Worm (Caenorhabditis elegans): Measurements from ENCODE around the gene Y45F3A.9.
A peak's percentile ranks its signal among the peaks of the same experiment; 100 is the strongest.

Y45F3A.9 gene

ce11 chrIII:10637933-10638332 lies 43.0 kb upstream of the Y45F3A.9 start:
- TF ChIP-seq hmg-1.2 (GFP tag; IDR thresholded peaks at IDR 0.05) (0 out of 2 replicates have a peak, but pooled peaks have one; percentile 24), ceh-91 (GFP tag; IDR thresholded peaks at IDR 0.05) (no peak), F33H1.4 (GFP tag; IDR thresholded peaks at IDR 0.05) (no peak), aptf-2 (GFP tag; conservative IDR thresholded peaks at IDR 0.05) (no peak), F55B11.4 (tag; optimal IDR thresholded peaks at IDR 0.05; ENCODE audit: borderline replicate concordance, insufficient read depth) (no peak)

ce11 chrIII:10636493-10637031 lies 41.6 kb upstream of the Y45F3A.9 start:
- no peak for TF ChIP-seq ccch-3 (GFP tag; optimal IDR thresholded peaks at IDR 0.05)
- no peak for TF ChIP-seq C17E4.6 (GFP tag; IDR thresholded peaks at IDR 0.05)
- no peak for TF ChIP-seq Y79H2A.3 (GFP tag; conservative IDR thresholded peaks at IDR 0.05)
- no peak for TF ChIP-seq ztf-25 (GFP tag; IDR thresholded peaks at IDR 0.05)
- no peak for TF ChIP-seq T26A5.8 (tag; optimal IDR thresholded peaks at IDR 0.05)
- TF ChIP-seq akir-1 (GFP tag; optimal IDR thresholded peaks at IDR 0.05) = no peak
- TF ChIP-seq nhr-90 (tag; optimal IDR thresholded peaks at IDR 0.05) = no peak

ce11 chrIII:10634576-10634975 lies 39.6 kb upstream of the Y45F3A.9 start:
- no peak for TF ChIP-seq Y95B8A.8 (GFP tag; IDR thresholded peaks at IDR 0.05)
- TF ChIP-seq zfh-2 (GFP tag; conservative IDR thresholded peaks at IDR 0.05) = no peak
- TF ChIP-seq lin-54 (GFP tag; optimal IDR thresholded peaks at IDR 0.05) = no peak

ce11 chrIII:10634034-10634433 lies 39.1 kb upstream of the Y45F3A.9 start:
- peak; percentile 71 for TF ChIP-seq nhr-80 (tag; optimal IDR thresholded peaks at IDR 0.05)
- TF ChIP-seq madf-8 (GFP tag; conservative IDR thresholded peaks at IDR 0.05) = no peak
- TF ChIP-seq aptf-2 (GFP tag; conservative IDR thresholded peaks at IDR 0.05) = no peak
- TF ChIP-seq B0336.3 (GFP tag; IDR thresholded peaks at IDR 0.05) = peak; percentile 69; the same call in 1 of the 2 replicates
- TF ChIP-seq F33H1.4 (GFP tag; IDR thresholded peaks at IDR 0.05) = no peak
- TF ChIP-seq bed-2 (GFP tag; IDR thresholded peaks at IDR 0.05) = peak; percentile 63; the same call in 1 of the 2 replicates
- TF ChIP-seq unc-62 (GFP tag; optimal IDR thresholded peaks at IDR 0.05) = no peak
- no peak for TF ChIP-seq efl-1 (GFP tag; optimal IDR thresholded peaks at IDR 0.05)
- peak; percentile 78 for TF ChIP-seq ceh-27 (GFP tag; optimal IDR thresholded peaks at IDR 0.05)
- peak; percentile 46 for TF ChIP-seq ets-4 (GFP tag; optimal IDR thresholded peaks at IDR 0.05)
- TF ChIP-seq nfya-2 (GFP tag; IDR thresholded peaks at IDR 0.05) = no peak
- TF ChIP-seq nfyb-1 (GFP tag; IDR thresholded peaks at IDR 0.05) = peak; percentile 75
- TF ChIP-seq lin-26 (GFP tag; IDR thresholded peaks at IDR 0.05) = 0 out of 2 replicates have a peak, but pooled peaks have one; percentile 31
- TF ChIP-seq ztf-6 (GFP tag; IDR thresholded peaks at IDR 0.05) = no peak
- TF ChIP-seq snpc-4 (GFP tag; optimal IDR thresholded peaks at IDR 0.05) = peak; percentile 41
- peak; percentile 3 to 69 (median 62) for TF ChIP-seq snpc-4 (tag; optimal IDR thresholded peaks at IDR 0.05)
- TF ChIP-seq K12H6.12 (tag; optimal IDR thresholded peaks at IDR 0.05) = peak; percentile 84
- no peak for TF ChIP-seq pha-4 (tag; optimal IDR thresholded peaks at IDR 0.05)
- TF ChIP-seq hsf-1 (GFP tag; IDR thresholded peaks at IDR 0.05) = no peak
- peak; percentile 47 for TF ChIP-seq chd-7 (tag; optimal IDR thresholded peaks at IDR 0.05)
- no peak for TF ChIP-seq F57A8.1 (GFP tag; optimal IDR thresholded peaks at IDR 0.05)
- peak; percentile 32 for TF ChIP-seq lin-54 (GFP tag; optimal IDR thresholded peaks at IDR 0.05)
- TF ChIP-seq Y95B8A.8 (GFP tag; IDR thresholded peaks at IDR 0.05) = no peak
- no peak for TF ChIP-seq ceh-100 (GFP tag; IDR thresholded peaks at IDR 0.05)
- 0 out of 2 replicates have a peak, but pooled peaks have one; percentile 45 for TF ChIP-seq aptf-3 (GFP tag; IDR thresholded peaks at IDR 0.05)
- TF ChIP-seq hmg-1.2 (GFP tag; IDR thresholded peaks at IDR 0.05) = peak; percentile 92
- TF ChIP-seq pbrm-1 (GFP tag; IDR thresholded peaks at IDR 0.05) = peak; percentile 59
- 0 out of 2 replicates have a peak, but pooled peaks have one; percentile 21 for TF ChIP-seq Y56A3A.18 (GFP tag; IDR thresholded peaks at IDR 0.05)
- no peak for TF ChIP-seq dpff-1 (tag; optimal IDR thresholded peaks at IDR 0.05)
- peak; percentile 21 for TF ChIP-seq tbp1 (GFP tag; optimal IDR thresholded peaks at IDR 0.05)
- TF ChIP-seq ztf-3 (GFP tag; optimal IDR thresholded peaks at IDR 0.05) = no peak
- peak; percentile 2 for TF ChIP-seq athp-1 (tag; optimal IDR thresholded peaks at IDR 0.05)
- TF ChIP-seq hlh-26 (GFP tag; conservative IDR thresholded peaks at IDR 0.05) = no peak
- TF ChIP-seq T07F8.4 (tag; optimal IDR thresholded peaks at IDR 0.05) = no peak

Data from whole organism, young adult.